Worm (Caenorhabditis elegans) whole organism, mixed stage, embryonic: ENCODE data around the gene evl-20.

Experiments used
- M03D4.4 ChIP-seq: sonication (generic microtip); optimal IDR thresholded peaks from 2 replicates; lab custom pipeline; 2017; ENCODE audit warnings: mild to moderate bottlenecking, missing genetic modification characterization, missing compliant biosample characterization
- bed-3 ChIP-seq: fragments of 200-800 bp; sonication (Bioruptor generic); optimal IDR thresholded peaks from 3 replicates; lab custom pipeline; 2018; ENCODE audit warnings: mild to moderate bottlenecking, missing genetic modification characterization, moderate library complexity, missing compliant biosample characterization
- blmp-1 ChIP-seq: fragments of 150-350 bp; optimal IDR thresholded peaks from 2 replicates; lab custom pipeline; 2014; ENCODE audit warnings: missing biosample characterization, missing genetic modification characterization
- ceh-39 ChIP-seq: fragments of 150-350 bp; optimal IDR thresholded peaks from 2 replicates; lab custom pipeline; 2014; ENCODE audit warnings: missing biosample characterization, missing genetic modification characterization
- ceh-43 ChIP-seq: fragments of 200-800 bp; sonication (Bioruptor generic); optimal IDR thresholded peaks from 2 replicates; lab custom pipeline; 2018; ENCODE audit warnings: mild to moderate bottlenecking, missing genetic modification characterization, moderate library complexity, missing compliant biosample characterization
- ceh-83 ChIP-seq: fragments of 200-800 bp; sonication (Bioruptor generic); optimal IDR thresholded peaks from 2 replicates; lab custom pipeline; 2018; ENCODE audit warnings: mild to moderate bottlenecking, missing genetic modification characterization, missing compliant biosample characterization
- ces-1 ChIP-seq: fragments of 150-350 bp; optimal IDR thresholded peaks from 2 replicates; lab custom pipeline; 2014; ENCODE audit warnings: missing biosample characterization, missing genetic modification reagents, missing genetic modification characterization
- cnd-1 ChIP-seq: fragments of 200-800 bp; sonication (Bioruptor generic); optimal IDR thresholded peaks from 2 replicates; lab custom pipeline; 2018; ENCODE audit warnings: mild to moderate bottlenecking, missing genetic modification characterization, missing compliant biosample characterization
- drap-1 ChIP-seq: fragments of 200-800 bp; sonication (Bioruptor generic); optimal IDR thresholded peaks from 3 replicates; lab custom pipeline; 2018; ENCODE audit warnings: mild to moderate bottlenecking, missing genetic modification characterization, missing compliant biosample characterization
- elt-1 ChIP-seq: sonication (generic microtip); optimal IDR thresholded peaks from 2 replicates; lab custom pipeline; 2017; ENCODE audit warnings: missing genetic modification characterization, mild to moderate bottlenecking, missing compliant biosample characterization, antibody characterized with exemption, moderate library complexity, borderline replicate concordance; ENCODE audit not compliant: insufficient read depth
- elt-3 ChIP-seq: fragments of 150-350 bp; optimal IDR thresholded peaks from 2 replicates; lab custom pipeline; 2014; ENCODE audit warnings: missing biosample characterization, missing genetic modification characterization
- flh-1 ChIP-seq: fragments of 200-800 bp; sonication (Bioruptor generic); optimal IDR thresholded peaks from 2 replicates; lab custom pipeline; 2018; ENCODE audit warnings: mild to moderate bottlenecking, missing genetic modification characterization, moderate library complexity, missing compliant biosample characterization
- ham-2 ChIP-seq: fragments of 200-800 bp; sonication (Bioruptor generic); optimal IDR thresholded peaks from 2 replicates; lab custom pipeline; 2018; ENCODE audit warnings: mild to moderate bottlenecking, missing genetic modification characterization, missing compliant biosample characterization
- lin-13 ChIP-seq: fragments of 150-350 bp; optimal IDR thresholded peaks from 2 replicates; lab custom pipeline; 2014; ENCODE audit warnings: missing biosample characterization, missing genetic modification characterization
- lin-32 ChIP-seq: fragments of 200-800 bp; sonication (Bioruptor generic); optimal IDR thresholded peaks from 2 replicates; lab custom pipeline; 2018; ENCODE audit warnings: mild to moderate bottlenecking, missing genetic modification characterization, missing compliant biosample characterization
- lsy-2 ChIP-seq: fragments of 150-350 bp; optimal IDR thresholded peaks from 2 replicates; lab custom pipeline; 2014; ENCODE audit warnings: missing biosample characterization, missing genetic modification characterization
- mep-1 ChIP-seq: fragments of 150-350 bp; optimal IDR thresholded peaks from 2 replicates; lab custom pipeline; 2017; ENCODE audit warnings: missing biosample characterization, missing genetic modification reagents, missing genetic modification characterization, inconsistent platforms
- mls-2 ChIP-seq: sonication (generic microtip); optimal IDR thresholded peaks from 2 replicates; lab custom pipeline; 2016; ENCODE audit warnings: mild to moderate bottlenecking, missing genetic modification characterization, moderate library complexity, missing compliant biosample characterization
- nhr-12 ChIP-seq: fragments of 150-350 bp; optimal IDR thresholded peaks from 2 replicates; lab custom pipeline; 2014; ENCODE audit warnings: missing biosample characterization, missing genetic modification characterization
- nhr-2 ChIP-seq: fragments of 150-350 bp; optimal IDR thresholded peaks from 2 replicates; lab custom pipeline; 2014; ENCODE audit warnings: missing biosample characterization, missing genetic modification characterization
- nhr-237 ChIP-seq: fragments of 150-350 bp; optimal IDR thresholded peaks from 2 replicates; lab custom pipeline; 2014; ENCODE audit warnings: missing biosample characterization, missing genetic modification characterization
- nhr-28 ChIP-seq: fragments of 150-350 bp; optimal IDR thresholded peaks from 2 replicates; lab custom pipeline; 2014; ENCODE audit warnings: missing biosample characterization, missing genetic modification characterization
- pha-4 ChIP-seq: fragments of 150-350 bp; optimal IDR thresholded peaks from 2 replicates; lab custom pipeline; 2018; ENCODE audit warnings: missing biosample characterization, missing genetic modification reagents, missing genetic modification characterization
- tbx-8 ChIP-seq: fragments of 200-800 bp; sonication (Bioruptor generic); optimal IDR thresholded peaks from 2 replicates; lab custom pipeline; 2018; ENCODE audit warnings: mild to moderate bottlenecking, missing genetic modification characterization, moderate library complexity, missing compliant biosample characterization
- unc-120 ChIP-seq: sonication (generic microtip); optimal IDR thresholded peaks from 2 replicates; lab custom pipeline; 2017; ENCODE audit warnings: missing genetic modification characterization, missing compliant biosample characterization; ENCODE audit not compliant: poor library complexity, severe bottlenecking
- unc-39 ChIP-seq: fragments of 150-350 bp; optimal IDR thresholded peaks from 2 replicates; lab custom pipeline; 2014; ENCODE audit warnings: missing biosample characterization, missing genetic modification characterization
- zip-8 ChIP-seq: fragments of 150-350 bp; optimal IDR thresholded peaks from 2 replicates; lab custom pipeline; 2014; ENCODE audit warnings: missing biosample characterization, missing genetic modification characterization

Gene evl-20

DNA sequence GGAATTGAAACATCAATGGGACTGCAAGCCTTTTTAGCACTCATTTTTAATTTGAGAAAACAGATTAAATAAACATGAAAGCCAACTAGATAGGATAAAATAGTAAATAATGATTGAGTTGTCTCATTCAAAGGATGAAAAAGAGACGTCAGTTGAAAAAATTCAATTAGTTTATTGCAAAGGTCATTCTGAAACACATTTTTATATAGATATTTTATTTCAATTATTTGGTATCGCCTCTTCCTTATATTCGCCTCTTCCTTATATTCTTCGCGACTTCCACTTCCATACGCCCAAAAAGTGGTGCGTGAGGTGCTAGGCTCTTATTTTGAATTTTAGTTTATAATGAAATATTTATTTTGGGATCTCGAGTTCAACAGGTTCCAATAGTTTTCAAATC is 9.1 kb upstream of the evl-20 start, which contains the start of gene acp-4:
Gene acp-4, minus strand, starts transcription at position 101 of the 400 bp plus-strand sequence.
- no peak for TF ChIP-seq zip-8
- TF ChIP-seq ces-1, result no peak
- TF ChIP-seq ceh-83, result no peak
- TF ChIP-seq elt-3 (tag; lab: Kevin White, UChicago), result no peak
- TF ChIP-seq tbx-8 (GFP tag; lab: Kevin White, UChicago), result no peak
- TF ChIP-seq unc-120 (tag; lab: Kevin White, UChicago), result no peak
- TF ChIP-seq flh-1 (GFP tag; lab: Kevin White, UChicago), result no peak
- no peak for TF ChIP-seq lin-13 (tag; lab: Kevin White, UChicago)
- TF ChIP-seq mep-1 (tag; lab: Kevin White, UChicago), result no peak
- TF ChIP-seq pha-4 (tag; lab: Kevin White, UChicago), result no peak
- no peak for TF ChIP-seq ceh-43 (GFP tag; lab: Kevin White, UChicago)
- TF ChIP-seq drap-1 (GFP tag; lab: Kevin White, UChicago), result no peak
- no peak for TF ChIP-seq nhr-12 (tag; lab: Kevin White, UChicago)
- no peak for TF ChIP-seq lsy-2 (tag; lab: Kevin White, UChicago)
- no peak for TF ChIP-seq blmp-1 (tag; lab: Kevin White, UChicago)
- no peak for TF ChIP-seq nhr-2
- TF ChIP-seq nhr-237 (tag; lab: Kevin White, UChicago), result no peak
- TF ChIP-seq M03D4.4 (tag; lab: Kevin White, UChicago), result no peak
- TF ChIP-seq unc-39 (tag; lab: Kevin White, UChicago), result no peak
- no peak for TF ChIP-seq bed-3

- TF ChIP-seq elt-3 (tag; lab: Kevin White, UChicago), result no peak
- no peak for TF ChIP-seq mep-1 (tag; lab: Kevin White, UChicago)
- no peak for TF ChIP-seq unc-120 (tag; lab: Kevin White, UChicago)
- TF ChIP-seq tbx-8 (GFP tag; lab: Kevin White, UChicago), result no peak
- TF ChIP-seq nhr-237 (tag; lab: Kevin White, UChicago), result no peak
- TF ChIP-seq ham-2 (GFP tag; lab: Kevin White, UChicago), result no peak
- no peak for TF ChIP-seq pha-4 (tag; lab: Kevin White, UChicago)
- TF ChIP-seq cnd-1, result no peak
Measured at ce11 chrII:8437035-8437434, 7.1 kb upstream of the evl-20 start, which contains the start of gene acp-3. TSS of gene acp-3 (minus strand) at chrII:8437135.

ce11 chrII:8438791-8439287 is 5.3 kb upstream of the evl-20 start, which contains the start of gene lips-10:
TSS of gene lips-10 (plus strand) at chrII:8439168.
- TF ChIP-seq ham-2 (GFP tag; lab: Kevin White, UChicago) (peak; percentile 36), cnd-1 (no peak), ceh-43 (GFP tag; lab: Kevin White, UChicago) (no peak), ceh-83 (no peak)
- TF ChIP-seq, all 35 proteins: peak for 1

- TF ChIP-seq zip-8, result peak; percentile 7
- no peak for TF ChIP-seq mls-2
- no peak for TF ChIP-seq elt-3 (tag; lab: Kevin White, UChicago)
Measured at ce11 chrII:8440097-8440496, 4.0 kb upstream of the evl-20 start.

DNA sequence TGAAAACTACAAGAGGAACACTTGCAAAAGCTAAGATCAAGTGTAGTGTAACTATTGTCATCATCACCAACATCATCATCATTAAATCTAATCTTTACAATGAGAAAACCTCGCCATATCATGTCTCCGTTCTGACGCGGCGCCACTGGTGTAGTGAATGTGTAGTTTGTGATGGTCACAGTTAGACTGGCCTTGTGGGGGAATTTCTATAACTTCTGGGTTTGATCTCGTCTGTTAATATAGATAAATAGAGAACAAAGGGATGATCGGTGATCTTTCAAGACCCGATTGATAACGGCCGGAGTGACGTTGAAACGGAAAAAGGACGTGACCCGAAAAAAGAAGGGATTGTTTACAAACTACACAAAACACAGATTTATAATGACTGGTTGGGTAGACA is 3.3 kb upstream of the evl-20 start:
- no peak for TF ChIP-seq M03D4.4 (tag; lab: Kevin White, UChicago)
- no peak for TF ChIP-seq elt-1
- no peak for TF ChIP-seq lin-32
- TF ChIP-seq unc-39 (tag; lab: Kevin White, UChicago), result no peak
- no peak for TF ChIP-seq tbx-8 (GFP tag; lab: Kevin White, UChicago)
- no peak for TF ChIP-seq cnd-1
- TF ChIP-seq blmp-1 (tag; lab: Kevin White, UChicago), result no peak
- peak; percentile 17 for TF ChIP-seq nhr-28 (tag; lab: Kevin White, UChicago)

ce11 chrII:8441519-8441918 is 2.6 kb upstream of the evl-20 start:
- no peak for TF ChIP-seq unc-39 (tag; lab: Kevin White, UChicago)
- no peak for TF ChIP-seq flh-1 (GFP tag; lab: Kevin White, UChicago)
- no peak for TF ChIP-seq lin-13 (tag; lab: Kevin White, UChicago)
- TF ChIP-seq ceh-39 (tag; lab: Kevin White, UChicago), result no peak
- no peak for TF ChIP-seq pha-4 (tag; lab: Kevin White, UChicago)
